Worm (Caenorhabditis elegans): ENCODE data around the gene alh-10.

- no peak for TF ChIP-seq ztf-11 (tag; optimal IDR thresholded peaks at IDR 0.05)
- TF ChIP-seq nhr-12 (tag; optimal IDR thresholded peaks at IDR 0.05) = no peak
- TF ChIP-seq blmp-1 (tag; optimal IDR thresholded peaks at IDR 0.05) = no peak
- no peak for TF ChIP-seq pha-4 (tag; optimal IDR thresholded peaks at IDR 0.05)
- TF ChIP-seq nhr-28 (tag; optimal IDR thresholded peaks at IDR 0.05) = no peak
- no peak for TF ChIP-seq flh-1 (GFP tag; optimal IDR thresholded peaks at IDR 0.05)
- no peak for TF ChIP-seq lsy-2 (tag; optimal IDR thresholded peaks at IDR 0.05)
- no peak for TF ChIP-seq elt-3 (tag; optimal IDR thresholded peaks at IDR 0.05)
- no peak for TF ChIP-seq hlh-1 (tag; optimal IDR thresholded peaks at IDR 0.05)
These were observed 27.3 kb upstream of the alh-10 start, which contains the start of gene bar-1 for ce11 chrX:7170575-7171297.
